Fruit fly (Drosophila melanogaster) whole organism, prepupa: ENCODE results near the gene CG5715.

Experiments
- Blimp-1 ChIP-seq: fragments of 200-800 bp; sonication (Bioruptor generic); optimal IDR thresholded peaks from 3 replicates; lab custom pipeline; 2017; ENCODE audit warnings: missing biosample characterization, missing genetic modification characterization, mild to moderate bottlenecking, moderate library complexity, missing genetic modification reagents
- CG11762 ChIP-seq: fragments of 200-800 bp; sonication (Bioruptor generic); optimal IDR thresholded peaks from 3 replicates; lab custom pipeline; 2016; ENCODE audit warnings: missing biosample characterization, missing genetic modification characterization; ENCODE audit not compliant: insufficient read depth
- CG15336 ChIP-seq: fragments of 200-800 bp; sonication (Bioruptor generic); IDR thresholded peaks from 2 replicates; pipeline ENCODE4 v1.3.6; 2022; ENCODE audit warnings: missing biosample characterization, missing genetic modification characterization
- CG16779 ChIP-seq: fragments of 200-800 bp; sonication (Bioruptor generic); optimal IDR thresholded peaks from 3 replicates; lab custom pipeline; 2017; ENCODE audit warnings: missing biosample characterization, mild to moderate bottlenecking, missing genetic modification characterization
- Hr4 ChIP-seq: fragments of 200-800 bp; sonication (Bioruptor generic); optimal IDR thresholded peaks from 3 replicates; lab custom pipeline; 2016; ENCODE audit warnings: missing biosample characterization, missing genetic modification characterization
- OdsH ChIP-seq: fragments of 200-800 bp; sonication (Bioruptor generic); optimal IDR thresholded peaks from 3 replicates; lab custom pipeline; 2016; ENCODE audit warnings: missing biosample characterization, missing genetic modification characterization
- Sox102F ChIP-seq: fragments of 200-800 bp; sonication (Bioruptor generic); optimal IDR thresholded peaks from 2 replicates; lab custom pipeline; 2016; ENCODE audit warnings: missing biosample characterization, mild to moderate bottlenecking, missing genetic modification characterization
- esn ChIP-seq: fragments of 200-800 bp; sonication (Bioruptor generic); optimal IDR thresholded peaks from 2 replicates; lab custom pipeline; 2016; ENCODE audit warnings: missing biosample characterization, mild to moderate bottlenecking, missing genetic modification characterization, moderate library complexity
- fd59A ChIP-seq: fragments of 200-800 bp; sonication (Bioruptor generic); optimal IDR thresholded peaks from 2 replicates; lab custom pipeline; 2017; ENCODE audit warnings: missing biosample characterization, mild to moderate bottlenecking, missing genetic modification characterization, missing genetic modification reagents
- pdm3 ChIP-seq: fragments of 200-800 bp; sonication (Bioruptor generic); optimal IDR thresholded peaks from 3 replicates; lab custom pipeline; 2016; ENCODE audit warnings: missing biosample characterization, missing genetic modification characterization
- vri ChIP-seq: fragments of 200-800 bp; sonication (Bioruptor generic); optimal IDR thresholded peaks from 3 replicates; lab custom pipeline; 2016; ENCODE audit warnings: missing biosample characterization, mild to moderate bottlenecking, missing genetic modification characterization

- TF ChIP-seq CG11762 (GFP tag; lab: Kevin White, UChicago) (no peak), pdm3 (GFP tag; lab: Kevin White, UChicago) (no peak), Sox102F (no peak), esn (peak; percentile 52), Blimp-1 (GFP tag; lab: Kevin White, UChicago) (no peak), OdsH (GFP tag; lab: Kevin White, UChicago) (no peak), vri (GFP tag; lab: Kevin White, UChicago) (no peak), fd59A (GFP tag; lab: Kevin White, UChicago) (no peak), Hr4 (no peak), CG15336 (GFP tag; lab: Robert Waterston, UW) (no peak), CG16779 (tag; lab: Kevin White, UChicago) (no peak)
These were observed 41.7 kb downstream of the CG5715 start, which contains the start of gene beta-PheRS for dm6 chr3R:24252494-24252893.
